Worm (Caenorhabditis elegans): ENCODE results near the gene inx-10.

DNA sequence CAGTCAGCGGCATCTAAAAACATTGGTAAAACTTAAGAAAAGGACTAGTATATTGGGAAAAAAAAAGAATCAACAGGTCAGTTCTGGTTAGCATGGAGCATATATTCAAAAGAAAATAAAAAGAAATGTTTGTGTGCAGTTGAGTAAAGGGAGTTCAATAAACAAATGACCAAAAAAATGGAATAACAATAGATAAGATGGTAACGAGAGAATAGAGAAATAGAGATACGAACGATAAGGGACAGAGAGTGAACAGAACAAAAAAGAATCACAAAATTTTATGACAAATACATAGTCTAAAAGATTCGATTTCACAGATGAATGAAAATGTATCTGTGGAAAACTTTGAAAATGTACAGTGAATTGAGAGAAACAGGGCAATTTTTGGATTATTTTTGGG, 34.3 kb downstream of the inx-10 start, which contains the start of gene gad-3:
- TF ChIP-seq nhr-76 (tag; optimal IDR thresholded peaks at IDR 0.05): no peak
- TF ChIP-seq unc-39 (tag; optimal IDR thresholded peaks at IDR 0.05): no peak
- TF ChIP-seq nhr-28 (tag; optimal IDR thresholded peaks at IDR 0.05): no peak
- no peak for TF ChIP-seq elt-3 (tag; optimal IDR thresholded peaks at IDR 0.05)
- TF ChIP-seq unc-62 (GFP tag; optimal IDR thresholded peaks at IDR 0.05): no peak
- no peak for TF ChIP-seq ztf-11 (tag; optimal IDR thresholded peaks at IDR 0.05)
- no peak for TF ChIP-seq lin-32 (GFP tag; optimal IDR thresholded peaks at IDR 0.05)
- no peak for TF ChIP-seq ces-1 (GFP tag; optimal IDR thresholded peaks at IDR 0.05)
- no peak for TF ChIP-seq unc-120 (tag; optimal IDR thresholded peaks at IDR 0.05; ENCODE audit: poor library complexity, severe bottlenecking)
- no peak for TF ChIP-seq elt-1 (tag; optimal IDR thresholded peaks at IDR 0.05; ENCODE audit: borderline replicate concordance, insufficient read depth)
- no peak for TF ChIP-seq tbx-8 (GFP tag; optimal IDR thresholded peaks at IDR 0.05)
- TF ChIP-seq snpc-4 (tag; optimal IDR thresholded peaks at IDR 0.05): no peak

Data from whole organism, mixed stage, embryonic.